Worm (Caenorhabditis elegans): ENCODE measurements around the gene copz-1.

Gene copz-1

ce11 chrII:10868670-10869246 lies 3.9 kb upstream of the copz-1 start, which contains the start of the genes gmps-1 and cap-2:
gmps-1 (minus strand) TSS chrII:10868720.
cap-2 (plus strand) TSS chrII:10869196.
- no peak for TF ChIP-seq sea-2 (GFP tag; optimal IDR thresholded peaks at IDR 0.05)
- peak; percentile 77 for TF ChIP-seq ama-1 (optimal IDR thresholded peaks at IDR 0.05)
- no peak for TF ChIP-seq nhr-12 (tag; optimal IDR thresholded peaks at IDR 0.05)
- peak in 1 of 3 experiments; percentile 35 for TF ChIP-seq elt-3 (tag; optimal IDR thresholded peaks at IDR 0.05)
- TF ChIP-seq snpc-4 (tag; optimal IDR thresholded peaks at IDR 0.05), result peak; percentile 79
- TF ChIP-seq nhr-43 (tag; optimal IDR thresholded peaks at IDR 0.05; ENCODE audit: poor library complexity, severe bottlenecking), result peak; percentile 96
- peak; percentile 90 for TF ChIP-seq egl-5 (tag; optimal IDR thresholded peaks at IDR 0.05)
- peak; percentile 74 for TF ChIP-seq pqm-1 (tag; optimal IDR thresholded peaks at IDR 0.05)
- TF ChIP-seq R02D3.7 (tag; optimal IDR thresholded peaks at IDR 0.05), result peak; percentile 98
- peak; percentile 73 for TF ChIP-seq unc-62 (GFP tag; optimal IDR thresholded peaks at IDR 0.05)
- peak; percentile 99 for TF ChIP-seq nfya-1 (tag; optimal IDR thresholded peaks at IDR 0.05; ENCODE audit: insufficient read depth)
- peak in 1 of 2 experiments; percentile 38 for TF ChIP-seq eor-1 (tag; optimal IDR thresholded peaks at IDR 0.05)
- TF ChIP-seq elt-2 (tag; optimal IDR thresholded peaks at IDR 0.05), result peak; percentile 72
- no peak for TF ChIP-seq nhr-237 (tag; optimal IDR thresholded peaks at IDR 0.05)
- no peak for TF ChIP-seq fkh-2 (tag; optimal IDR thresholded peaks at IDR 0.05)
- TF ChIP-seq ceh-16 (tag; optimal IDR thresholded peaks at IDR 0.05), result no peak
- peak; percentile 93 for TF ChIP-seq lin-15B (tag; optimal IDR thresholded peaks at IDR 0.05)
- TF ChIP-seq fos-1 (tag; optimal IDR thresholded peaks at IDR 0.05), result no peak
- peak; percentile 11 for TF ChIP-seq nhr-67 (tag; optimal IDR thresholded peaks at IDR 0.05)
- peak; percentile 54 for TF ChIP-seq aly-2 (tag; optimal IDR thresholded peaks at IDR 0.05)
- no peak for TF ChIP-seq unc-39 (tag; optimal IDR thresholded peaks at IDR 0.05)
- TF ChIP-seq lsy-12 (tag; optimal IDR thresholded peaks at IDR 0.05), result peak; percentile 97
- TF ChIP-seq nhr-76 (tag; optimal IDR thresholded peaks at IDR 0.05), result no peak
- peak; percentile 68 for TF ChIP-seq nhr-28 (tag; optimal IDR thresholded peaks at IDR 0.05)
- TF ChIP-seq ztf-4 (tag; optimal IDR thresholded peaks at IDR 0.05), result peak; percentile 55
- peak; percentile 94 for TF ChIP-seq tbx-2 (tag; optimal IDR thresholded peaks at IDR 0.05)
- TF ChIP-seq ceh-82 (tag; optimal IDR thresholded peaks at IDR 0.05), result peak; percentile 95
- TF ChIP-seq elt-1 (tag; optimal IDR thresholded peaks at IDR 0.05), result peak; percentile 84
- no peak for TF ChIP-seq mdl-1 (tag; optimal IDR thresholded peaks at IDR 0.05)
- TF ChIP-seq egl-27 (tag; optimal IDR thresholded peaks at IDR 0.05), result peak; percentile 80
- TF ChIP-seq nhr-11 (tag; optimal IDR thresholded peaks at IDR 0.05), result peak; percentile 74
- TF ChIP-seq nhr-77 (tag; optimal IDR thresholded peaks at IDR 0.05), result peak; percentile 91
- no peak for TF ChIP-seq mml-1 (tag; optimal IDR thresholded peaks at IDR 0.05)
- TF ChIP-seq jun-1 (tag; optimal IDR thresholded peaks at IDR 0.05), result peak; percentile 95
- peak; percentile 93 for TF ChIP-seq nhr-25 (tag; optimal IDR thresholded peaks at IDR 0.05)
- peak; percentile 96 for TF ChIP-seq hmg-11 (tag; optimal IDR thresholded peaks at IDR 0.05)
- TF ChIP-seq daf-12 (tag; optimal IDR thresholded peaks at IDR 0.05), result no peak
- TF ChIP-seq lin-39 (tag; optimal IDR thresholded peaks at IDR 0.05), result peak; percentile 97
- peak; percentile 97 for TF ChIP-seq nhr-23 (tag; optimal IDR thresholded peaks at IDR 0.05)
- peak; percentile 98 for TF ChIP-seq ceh-28 (tag; optimal IDR thresholded peaks at IDR 0.05)
- peak; percentile 91 for TF ChIP-seq pha-4 (tag; optimal IDR thresholded peaks at IDR 0.05)
- peak; percentile 90 for TF ChIP-seq skn-1 (tag; optimal IDR thresholded peaks at IDR 0.05)
- no peak for TF ChIP-seq ztf-11 (tag; optimal IDR thresholded peaks at IDR 0.05)
- peak; percentile 68 for TF ChIP-seq zag-1 (tag; optimal IDR thresholded peaks at IDR 0.05)
- TF ChIP-seq ceh-9 (tag; optimal IDR thresholded peaks at IDR 0.05), result no peak
- peak; percentile 88 for TF ChIP-seq fkh-10 (GFP tag; optimal IDR thresholded peaks at IDR 0.05)
- TF ChIP-seq ZK546.5 (tag; optimal IDR thresholded peaks at IDR 0.05), result peak; percentile 54
